Worm (Caenorhabditis elegans) whole organism, early embryonic: ENCODE results near the gene cdc-25.4.
A peak's percentile ranks its signal among the peaks of the same experiment; 100 is the strongest.

Source experiments
- ama-1 ChIP-seq: fragments of 150-350 bp; optimal IDR thresholded peaks from 2 replicates; lab custom pipeline; 2014
- ceh-13 ChIP-seq: fragments of 200-800 bp; sonication (Bioruptor generic); optimal IDR thresholded peaks from 2 replicates; lab custom pipeline; 2018; ENCODE audit warnings: mild to moderate bottlenecking, missing genetic modification characterization, missing compliant biosample characterization
- flt-1 ChIP-seq: fragments of 200-800 bp; sonication (Bioruptor generic); IDR thresholded peaks from 2 replicates; pipeline ENCODE4 v1.3.6; 2022; ENCODE audit warnings: missing genetic modification characterization, missing compliant biosample characterization
- pes-1 ChIP-seq: fragments of 200-800 bp; sonication (Bioruptor generic); IDR thresholded peaks from 2 replicates; pipeline ENCODE4 v1.3.6; 2022; ENCODE audit warnings: missing genetic modification reagents, missing genetic modification characterization, missing compliant biosample characterization

DNA sequence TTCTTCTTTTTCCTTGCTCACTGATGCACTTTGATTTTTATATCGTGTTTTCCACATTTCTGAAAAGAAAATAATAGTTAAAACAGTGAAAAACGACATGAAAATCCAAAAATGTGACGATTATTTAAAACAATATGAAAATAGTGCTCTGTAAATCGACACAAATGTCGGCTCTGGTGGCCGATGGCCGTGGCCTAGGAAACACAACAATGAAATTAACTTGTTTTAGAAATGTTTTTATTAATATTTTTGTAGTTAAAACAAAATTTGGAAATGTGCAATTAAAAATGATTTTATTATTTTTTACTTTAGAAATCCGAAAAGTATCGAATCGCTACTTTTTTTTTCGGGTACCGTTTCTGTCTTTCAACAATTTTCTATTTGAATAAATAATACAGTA is 11.5 kb upstream of the cdc-25.4 start, which contains the start of gene arv-1:
- TF ChIP-seq ama-1 (no peak), flt-1 (GFP tag; lab: Robert Waterston, UW) (no peak), pes-1 (GFP tag; lab: Robert Waterston, UW) (peak; percentile 61; the same call in 1 of the 2 replicates), ceh-13 (GFP tag; lab: Kevin White, UChicago) (no peak)
